Worm (Caenorhabditis elegans) whole organism, L3 larva: ENCODE results near the gene R02D5.3.
A peak's percentile ranks its signal among the peaks of the same experiment; 100 is the strongest.

Experiments used
- ZK546.5 ChIP-seq: sonication (generic microtip); optimal IDR thresholded peaks from 2 replicates; lab custom pipeline; 2017; ENCODE audit warnings: missing biosample characterization, missing genetic modification characterization
- ama-1 ChIP-seq: fragments of 150-350 bp; optimal IDR thresholded peaks from 2 replicates; lab custom pipeline; 2018
- ceh-16 ChIP-seq: sonication (generic microtip); optimal IDR thresholded peaks from 2 replicates; lab custom pipeline; 2017; ENCODE audit warnings: missing biosample characterization, missing genetic modification characterization
- ceh-28 ChIP-seq: fragments of 150-350 bp; optimal IDR thresholded peaks from 2 replicates; lab custom pipeline; 2014; ENCODE audit warnings: missing biosample characterization, missing genetic modification reagents, missing genetic modification characterization
- ceh-9 ChIP-seq: sonication (generic microtip); optimal IDR thresholded peaks from 2 replicates; lab custom pipeline; 2018; ENCODE audit warnings: missing biosample characterization, missing genetic modification characterization
- daf-12 ChIP-seq: fragments of 150-350 bp; optimal IDR thresholded peaks from 2 replicates; lab custom pipeline; 2014; ENCODE audit warnings: missing biosample characterization, missing genetic modification reagents, missing genetic modification characterization
- egl-27 ChIP-seq: sonication (generic microtip); optimal IDR thresholded peaks from 4 replicates; lab custom pipeline; 2017; ENCODE audit warnings: missing biosample characterization, missing genetic modification reagents, missing genetic modification characterization
- egl-5 ChIP-seq: fragments of 150-350 bp; optimal IDR thresholded peaks from 2 replicates; lab custom pipeline; 2017; ENCODE audit warnings: missing biosample characterization, missing genetic modification reagents, missing genetic modification characterization, inconsistent platforms
- elt-2 ChIP-seq: sonication (generic microtip); optimal IDR thresholded peaks from 2 replicates; lab custom pipeline; 2016; ENCODE audit warnings: missing genetic modification reagents, mild to moderate bottlenecking, missing genetic modification characterization, missing compliant biosample characterization
- eor-1 ChIP-seq, 2 experiments: fragments of 150-350 bp; optimal IDR thresholded peaks; 2 replicates each; lab custom pipeline; 2014 to 2018; ENCODE audit warnings: missing biosample characterization in 2 of 2, missing genetic modification characterization in 2 of 2
- fkh-10 ChIP-seq: sonication (generic microtip); optimal IDR thresholded peaks from 2 replicates; lab custom pipeline; 2017; ENCODE audit warnings: missing biosample characterization, missing genetic modification reagents, missing genetic modification characterization
- fos-1 ChIP-seq: fragments of 150-350 bp; optimal IDR thresholded peaks from 2 replicates; lab custom pipeline; 2014; ENCODE audit warnings: missing biosample characterization, missing genetic modification characterization
- lin-15B ChIP-seq: fragments of 150-350 bp; optimal IDR thresholded peaks from 2 replicates; lab custom pipeline; 2014; ENCODE audit warnings: missing biosample characterization, missing genetic modification characterization
- lin-39 ChIP-seq: fragments of 150-350 bp; optimal IDR thresholded peaks from 2 replicates; lab custom pipeline; 2018; ENCODE audit warnings: missing biosample characterization, missing genetic modification reagents, missing genetic modification characterization
- lsy-12 ChIP-seq: sonication (generic microtip); optimal IDR thresholded peaks from 2 replicates; lab custom pipeline; 2016; ENCODE audit warnings: mild to moderate bottlenecking, missing genetic modification characterization, missing compliant biosample characterization
- mdl-1 ChIP-seq: fragments of 150-350 bp; optimal IDR thresholded peaks from 2 replicates; lab custom pipeline; 2014; ENCODE audit warnings: missing biosample characterization, missing genetic modification characterization
- nfya-1 ChIP-seq: sonication (generic microtip); optimal IDR thresholded peaks from 2 replicates; lab custom pipeline; 2017; ENCODE audit warnings: missing genetic modification characterization, mild to moderate bottlenecking, missing compliant biosample characterization, antibody characterized with exemption, moderate library complexity; ENCODE audit not compliant: insufficient read depth
- nhr-237 ChIP-seq: fragments of 150-350 bp; optimal IDR thresholded peaks from 2 replicates; lab custom pipeline; 2014; ENCODE audit warnings: missing biosample characterization, missing genetic modification characterization
- nhr-25 ChIP-seq: sonication (generic microtip); optimal IDR thresholded peaks from 2 replicates; lab custom pipeline; 2017; ENCODE audit warnings: missing biosample characterization, missing genetic modification characterization
- nhr-28 ChIP-seq: fragments of 150-350 bp; optimal IDR thresholded peaks from 2 replicates; lab custom pipeline; 2014; ENCODE audit warnings: missing biosample characterization, missing genetic modification characterization
- nhr-43 ChIP-seq: sonication (generic microtip); optimal IDR thresholded peaks from 2 replicates; lab custom pipeline; 2016; ENCODE audit warnings: mild to moderate bottlenecking, missing genetic modification characterization, missing compliant biosample characterization; ENCODE audit not compliant: poor library complexity, severe bottlenecking
- nhr-67 ChIP-seq: fragments of 150-350 bp; optimal IDR thresholded peaks from 2 replicates; lab custom pipeline; 2014; ENCODE audit warnings: missing biosample characterization, missing genetic modification characterization
- nhr-76 ChIP-seq: fragments of 150-350 bp; sonication (generic microtip); optimal IDR thresholded peaks from 5 replicates; lab custom pipeline; 2014; ENCODE audit warnings: missing biosample characterization, missing genetic modification characterization
- pha-4 ChIP-seq: fragments of 150-350 bp; optimal IDR thresholded peaks from 2 replicates; lab custom pipeline; 2014; ENCODE audit warnings: missing biosample characterization, missing genetic modification reagents, missing genetic modification characterization
- pqm-1 ChIP-seq: fragments of 150-350 bp; optimal IDR thresholded peaks from 2 replicates; lab custom pipeline; 2017; ENCODE audit warnings: missing biosample characterization, missing genetic modification characterization, inconsistent platforms
- sea-2 ChIP-seq: fragments of 150-350 bp; sonication (generic microtip); optimal IDR thresholded peaks from 4 replicates; lab custom pipeline; 2014; ENCODE audit warnings: missing biosample characterization, missing genetic modification reagents, missing genetic modification characterization
- snpc-4 ChIP-seq: fragments of 150-350 bp; optimal IDR thresholded peaks from 2 replicates; lab custom pipeline; 2014; ENCODE audit warnings: missing biosample characterization, missing genetic modification characterization
- tbx-2 ChIP-seq: sonication (generic microtip); optimal IDR thresholded peaks from 2 replicates; lab custom pipeline; 2016; ENCODE audit warnings: mild to moderate bottlenecking, missing genetic modification characterization, missing compliant biosample characterization
- unc-39 ChIP-seq: sonication (generic microtip); optimal IDR thresholded peaks from 4 replicates; lab custom pipeline; 2017; ENCODE audit warnings: missing biosample characterization, missing genetic modification characterization
- zag-1 ChIP-seq: fragments of 150-350 bp; optimal IDR thresholded peaks from 2 replicates; lab custom pipeline; 2014; ENCODE audit warnings: missing biosample characterization, missing genetic modification characterization
- ztf-11 ChIP-seq: fragments of 150-350 bp; optimal IDR thresholded peaks from 2 replicates; lab custom pipeline; 2014; ENCODE audit warnings: missing biosample characterization, missing genetic modification characterization
- ztf-4 ChIP-seq: fragments of 150-350 bp; optimal IDR thresholded peaks from 2 replicates; lab custom pipeline; 2014; ENCODE audit warnings: missing biosample characterization, missing genetic modification characterization

Gene R02D5.3

ce11 chrV:14482728-14483210 lies at the start of gene R02D5.3:
TSS of gene R02D5.3 (plus strand) at chrV:14483160.
- TF ChIP-seq elt-2 (tag; lab: Kevin White, UChicago) (peak; percentile 64), nhr-43 (no peak), pqm-1 (tag; lab: Kevin White, UChicago) (peak; percentile 64), pha-4 (peak; percentile 36)

ce11 chrV:14433584-14433983 lies 49.4 kb upstream of the R02D5.3 start:
- TF ChIP-seq egl-5 (tag; lab: Kevin White, UChicago) (no peak), lsy-12 (no peak), nhr-76 (tag; lab: Kevin White, UChicago) (no peak), ceh-9 (tag; lab: Kevin White, UChicago) (no peak), egl-27 (tag; lab: Kevin White, UChicago) (no peak), sea-2 (GFP tag; lab: Kevin White, UChicago) (no peak)

- TF ChIP-seq ceh-28 (tag; lab: Kevin White, UChicago) (no peak), ZK546.5 (tag; lab: Kevin White, UChicago) (no peak), lin-15B (tag; lab: Kevin White, UChicago) (no peak), tbx-2 (no peak), nfya-1 (no peak), nhr-76 (tag; lab: Kevin White, UChicago) (no peak), zag-1 (no peak), mdl-1 (tag; lab: Kevin White, UChicago) (no peak), nhr-67 (no peak), fkh-10 (no peak), egl-5 (tag; lab: Kevin White, UChicago) (no peak), pha-4 (no peak), ceh-16 (tag; lab: Kevin White, UChicago) (no peak)
Measured at ce11 chrV:14436195-14436594, 46.8 kb upstream of the R02D5.3 start.

ce11 chrV:14437355-14437754 lies 45.6 kb upstream of the R02D5.3 start:
- TF ChIP-seq lin-39 (tag; lab: Kevin White, UChicago) (no peak), daf-12 (tag; lab: Kevin White, UChicago) (no peak), nhr-28 (tag; lab: Kevin White, UChicago) (no peak), ceh-16 (tag; lab: Kevin White, UChicago) (no peak), ztf-4 (tag; lab: Kevin White, UChicago) (no peak), zag-1 (no peak), snpc-4 (tag; lab: Kevin White, UChicago) (no peak), pha-4 (no peak), ama-1 (lab: Kevin White, UChicago) (no peak), ztf-11 (tag; lab: Kevin White, UChicago) (no peak), eor-1 (tag; optimal IDR thresholded peaks at IDR 0.05; lab: Kevin White, UChicago) (no peak), egl-5 (tag; lab: Kevin White, UChicago) (no peak), elt-2 (tag; lab: Kevin White, UChicago) (no peak), fos-1 (tag; lab: Kevin White, UChicago) (no peak), nhr-25 (tag; lab: Kevin White, UChicago) (no peak), unc-39 (tag; lab: Kevin White, UChicago) (no peak), nhr-237 (tag; lab: Kevin White, UChicago) (no peak)

- TF ChIP-seq nhr-25 (tag; lab: Kevin White, UChicago) (peak; percentile 31), ztf-11 (tag; lab: Kevin White, UChicago) (no peak)
- TF ChIP-seq, all 47 proteins: peak for 1
Measured at ce11 chrV:14438099-14438739, 44.7 kb upstream of the R02D5.3 start.

ce11 chrV:14439236-14439635 lies 43.7 kb upstream of the R02D5.3 start:
- TF ChIP-seq tbx-2 (no peak), nhr-25 (tag; lab: Kevin White, UChicago) (peak; percentile 31)
